Worm (Caenorhabditis elegans) whole organism, L1 larva: ENCODE data around the gene Y32B12B.4.

ENCODE experiments used
- F16B12.6 ChIP-seq: fragments of 150-350 bp; optimal IDR thresholded peaks from 2 replicates; lab custom pipeline; 2014; ENCODE audit warnings: missing biosample characterization, missing genetic modification characterization
- ces-1 ChIP-seq: fragments of 150-350 bp; optimal IDR thresholded peaks from 2 replicates; lab custom pipeline; 2014; ENCODE audit warnings: missing biosample characterization, missing genetic modification reagents, missing genetic modification characterization
- elt-2 ChIP-seq: sonication (generic microtip); optimal IDR thresholded peaks from 2 replicates; lab custom pipeline; 2016; ENCODE audit warnings: missing genetic modification characterization, mild to moderate bottlenecking, inconsistent platforms, missing compliant biosample characterization, missing genetic modification reagents
- lin-35 ChIP-seq, 2 experiments: fragments of 150-350 bp; optimal IDR thresholded peaks; 2 replicates each; lab custom pipeline; 2014; ENCODE audit warnings: missing biosample characterization in 2 of 2, missing genetic modification characterization in 2 of 2, missing genetic modification reagents in 2 of 2
- nhr-11 ChIP-seq: fragments of 150-350 bp; optimal IDR thresholded peaks from 2 replicates; lab custom pipeline; 2014; ENCODE audit warnings: missing biosample characterization, missing genetic modification characterization
- nhr-28 ChIP-seq: fragments of 150-350 bp; optimal IDR thresholded peaks from 2 replicates; lab custom pipeline; 2014; ENCODE audit warnings: missing biosample characterization, missing genetic modification characterization
- nhr-90 ChIP-seq: sonication (generic microtip); optimal IDR thresholded peaks from 2 replicates; lab custom pipeline; 2016; ENCODE audit warnings: mild to moderate bottlenecking, missing genetic modification characterization, missing compliant biosample characterization; ENCODE audit not compliant: poor library complexity
- pax-3 ChIP-seq: fragments of 200-800 bp; sonication (Bioruptor generic); optimal IDR thresholded peaks from 2 replicates; lab custom pipeline; 2018; ENCODE audit warnings: mild to moderate bottlenecking, missing genetic modification characterization, moderate library complexity, missing compliant biosample characterization
- pqm-1 ChIP-seq: sonication (generic microtip); optimal IDR thresholded peaks from 3 replicates; lab custom pipeline; 2017; ENCODE audit warnings: missing biosample characterization, missing genetic modification characterization
- snpc-4 ChIP-seq: fragments of 150-350 bp; optimal IDR thresholded peaks from 2 replicates; lab custom pipeline; 2014; ENCODE audit warnings: missing biosample characterization, missing genetic modification characterization
- unc-86 ChIP-seq: sonication (generic microtip); optimal IDR thresholded peaks from 2 replicates; lab custom pipeline; 2016; ENCODE audit warnings: missing genetic modification characterization, missing compliant biosample characterization

ce11 chrV:16527796-16528195 is 25.3 kb upstream of the Y32B12B.4 start, which contains the start of gene F36D3.16:
- TF ChIP-seq nhr-11 (tag; lab: Kevin White, UChicago) (no peak), nhr-90 (tag; lab: Kevin White, UChicago) (no peak), unc-86 (tag; lab: Kevin White, UChicago) (no peak), ces-1 (GFP tag; lab: Kevin White, UChicago) (no peak), lin-35 (GFP tag; optimal IDR thresholded peaks at IDR 0.05; lab: Kevin White, UChicago) (no peak), F16B12.6 (tag; lab: Kevin White, UChicago) (no peak), snpc-4 (tag; lab: Kevin White, UChicago) (no peak), nhr-28 (tag; lab: Kevin White, UChicago) (no peak), pax-3 (tag; lab: Kevin White, UChicago) (no peak), pqm-1 (tag; lab: Kevin White, UChicago) (no peak), elt-2 (tag; lab: Kevin White, UChicago) (no peak)
